Fruit fly (Drosophila melanogaster) whole organism, wandering third instar larva: ENCODE measurements around the gene Esp.

Experiments used
- Abd-B ChIP-seq: fragments of >200 bp; optimal IDR thresholded peaks from 2 replicates; lab custom pipeline; 2017; ENCODE audit warnings: missing biosample characterization, missing genetic modification characterization
- CG9705 ChIP-seq: fragments of 200-800 bp; sonication (Bioruptor generic); optimal IDR thresholded peaks from 2 replicates; lab custom pipeline; 2018; ENCODE audit warnings: missing biosample characterization, mild to moderate bottlenecking, missing genetic modification characterization
- CrebA ChIP-seq: fragments of 200-800 bp; sonication (Bioruptor generic); optimal IDR thresholded peaks from 2 replicates; lab custom pipeline; 2016; ENCODE audit warnings: missing biosample characterization, mild to moderate bottlenecking, missing genetic modification characterization, borderline replicate concordance
- GATAd ChIP-seq: sonication (Bioruptor generic); optimal IDR thresholded peaks from 2 replicates; lab custom pipeline; 2016; ENCODE audit warnings: missing biosample characterization, missing genetic modification characterization
- HLH106 ChIP-seq: fragments of 200-800 bp; optimal IDR thresholded peaks from 3 replicates; lab custom pipeline; 2019; ENCODE audit warnings: missing biosample characterization, mild to moderate bottlenecking, missing genetic modification characterization, moderate library complexity
- Hnf4 ChIP-seq: fragments of 200-800 bp; sonication (Bioruptor generic); optimal IDR thresholded peaks from 2 replicates; lab custom pipeline; 2016; ENCODE audit warnings: missing biosample characterization, mild to moderate bottlenecking, missing genetic modification characterization
- Hr83 ChIP-seq: fragments of 200-300 bp; sonication (Bioruptor generic); optimal IDR thresholded peaks from 2 replicates; lab custom pipeline; 2016; ENCODE audit warnings: missing biosample characterization, mild to moderate bottlenecking, missing genetic modification characterization, moderate library complexity; ENCODE audit not compliant: poor library complexity, severe bottlenecking
- Jra ChIP-seq: sonication (Bioruptor generic); optimal IDR thresholded peaks from 2 replicates; lab custom pipeline; 2016; ENCODE audit warnings: missing biosample characterization, missing genetic modification characterization
- Mio ChIP-seq: sonication (Bioruptor generic); optimal IDR thresholded peaks from 2 replicates; lab custom pipeline; 2016; ENCODE audit warnings: missing biosample characterization, missing genetic modification characterization
- Myc ChIP-seq: fragments of >200 bp; optimal IDR thresholded peaks from 2 replicates; lab custom pipeline; 2017
- N ChIP-seq: fragments of >200 bp; optimal IDR thresholded peaks from 2 replicates; lab custom pipeline; 2018; ENCODE audit warnings: missing biosample characterization, missing external identifiers, missing genetic modification characterization
- OdsH ChIP-seq: fragments of 200-800 bp; sonication (Bioruptor generic); optimal IDR thresholded peaks from 2 replicates; lab custom pipeline; 2016; ENCODE audit warnings: missing biosample characterization, mild to moderate bottlenecking, missing genetic modification characterization
- Rel ChIP-seq, 2 experiments: fragments of 200-800 bp; sonication (Bioruptor generic) in 1 of 2; optimal IDR thresholded peaks; 2 replicates in 1 of 2; 3 replicates in 1 of 2; lab custom pipeline; 2016 to 2019; ENCODE audit warnings: mild to moderate bottlenecking in 2 of 2, missing biosample characterization in 2 of 2, missing genetic modification characterization in 2 of 2, moderate library complexity in 1 of 2
- Sp1 ChIP-seq: fragments of 200-800 bp; sonication (Bioruptor generic); optimal IDR thresholded peaks from 3 replicates; lab custom pipeline; 2019; ENCODE audit warnings: missing biosample characterization, mild to moderate bottlenecking, missing genetic modification characterization, moderate library complexity
- Vsx2 ChIP-seq: fragments of 200-300, 225-300 bp; sonication (Bioruptor generic); optimal IDR thresholded peaks from 2 replicates; lab custom pipeline; 2018; ENCODE audit warnings: missing biosample characterization, missing genetic modification characterization; ENCODE audit not compliant: partially characterized antibody
- br ChIP-seq: fragments of 200-800 bp; sonication (Bioruptor generic); optimal IDR thresholded peaks from 2 replicates; lab custom pipeline; 2016; ENCODE audit warnings: missing biosample characterization, missing genetic modification characterization
- brk ChIP-seq: fragments of 200-800 bp; sonication (Bioruptor generic); optimal IDR thresholded peaks from 2 replicates; lab custom pipeline; 2016; ENCODE audit warnings: missing biosample characterization, mild to moderate bottlenecking, missing genetic modification characterization
- dl ChIP-seq, 2 experiments: fragments of 175-275, 200-275 bp in 1 of 2; fragments of 200-275 bp in 1 of 2; sonication (Bioruptor generic); optimal IDR thresholded peaks; lab custom pipeline; 2018; ENCODE audit warnings: mild to moderate bottlenecking in 2 of 2, missing biosample characterization in 2 of 2, missing genetic modification characterization in 2 of 2, moderate library complexity in 2 of 2; ENCODE audit not compliant: partially characterized antibody in 2 of 2, insufficient read depth in 1 of 2
- dmrt93B ChIP-seq: fragments of 200-800 bp; sonication (Bioruptor generic); optimal IDR thresholded peaks from 2 replicates; lab custom pipeline; 2018; ENCODE audit warnings: missing biosample characterization, mild to moderate bottlenecking, missing genetic modification characterization
- dsf ChIP-seq: sonication (Bioruptor generic); optimal IDR thresholded peaks from 2 replicates; lab custom pipeline; 2016; ENCODE audit warnings: missing biosample characterization, missing genetic modification characterization, borderline replicate concordance
- ey ChIP-seq: fragments of 200-800 bp; sonication (Bioruptor generic); optimal IDR thresholded peaks from 2 replicates; lab custom pipeline; 2016; ENCODE audit warnings: missing biosample characterization, missing genetic modification characterization
- foxo ChIP-seq, 2 experiments: fragments of 200-800 bp; sonication (Bioruptor generic); optimal IDR thresholded peaks; 2 replicates in 1 of 2; 3 replicates in 1 of 2; lab custom pipeline; 2016 to 2017; ENCODE audit warnings: missing biosample characterization in 2 of 2, missing genetic modification characterization in 2 of 2
- fru ChIP-seq: fragments of 200-800 bp; sonication (Bioruptor generic); optimal IDR thresholded peaks from 3 replicates; lab custom pipeline; 2016; ENCODE audit warnings: missing biosample characterization, mild to moderate bottlenecking, missing genetic modification characterization
- h ChIP-seq: fragments of 200-800 bp; sonication (Bioruptor generic); optimal IDR thresholded peaks from 3 replicates; lab custom pipeline; 2016; ENCODE audit warnings: missing biosample characterization, mild to moderate bottlenecking, missing genetic modification characterization
- jim ChIP-seq: fragments of 175-275, 200-325 bp; sonication (Bioruptor generic); optimal IDR thresholded peaks from 2 replicates; lab custom pipeline; 2016; ENCODE audit warnings: missing biosample characterization, mild to moderate bottlenecking, missing genetic modification characterization
- lola ChIP-seq: fragments of >200 bp; optimal IDR thresholded peaks from 2 replicates; lab custom pipeline; 2017; ENCODE audit warnings: missing biosample characterization, missing genetic modification characterization
- psq ChIP-seq: fragments of 200-800 bp; sonication (Bioruptor generic); optimal IDR thresholded peaks from 3 replicates; lab custom pipeline; 2017; ENCODE audit warnings: missing biosample characterization, mild to moderate bottlenecking, missing genetic modification characterization, moderate library complexity
- rgr ChIP-seq: fragments of 200-800 bp; sonication (Bioruptor generic); optimal IDR thresholded peaks from 3 replicates; lab custom pipeline; 2016; ENCODE audit warnings: missing biosample characterization, mild to moderate bottlenecking, missing genetic modification characterization
- sage ChIP-seq: fragments of 200-800 bp; sonication (Bioruptor generic); optimal IDR thresholded peaks from 2 replicates; lab custom pipeline; 2016; ENCODE audit warnings: missing biosample characterization, mild to moderate bottlenecking, missing genetic modification characterization
- sv ChIP-seq: fragments of 200-800 bp; sonication (Bioruptor generic); optimal IDR thresholded peaks from 3 replicates; lab custom pipeline; 2016; ENCODE audit warnings: missing biosample characterization, missing genetic modification characterization
- tai ChIP-seq: sonication (Bioruptor generic); optimal IDR thresholded peaks from 2 replicates; lab custom pipeline; 2016; ENCODE audit warnings: missing biosample characterization, missing genetic modification characterization
- usp ChIP-seq: fragments of >200 bp; optimal IDR thresholded peaks from 2 replicates; lab custom pipeline; 2017; ENCODE audit warnings: missing biosample characterization, missing genetic modification characterization
- woc ChIP-seq: sonication (Bioruptor generic); optimal IDR thresholded peaks from 2 replicates; lab custom pipeline; 2016; ENCODE audit warnings: missing biosample characterization, mild to moderate bottlenecking, missing genetic modification characterization

Esp gene

dm6 chr3R:24845148-24845547, 3.4 kb downstream of the Esp start:
- TF ChIP-seq fru (GFP tag; lab: Kevin White, UChicago), result no peak

DNA sequence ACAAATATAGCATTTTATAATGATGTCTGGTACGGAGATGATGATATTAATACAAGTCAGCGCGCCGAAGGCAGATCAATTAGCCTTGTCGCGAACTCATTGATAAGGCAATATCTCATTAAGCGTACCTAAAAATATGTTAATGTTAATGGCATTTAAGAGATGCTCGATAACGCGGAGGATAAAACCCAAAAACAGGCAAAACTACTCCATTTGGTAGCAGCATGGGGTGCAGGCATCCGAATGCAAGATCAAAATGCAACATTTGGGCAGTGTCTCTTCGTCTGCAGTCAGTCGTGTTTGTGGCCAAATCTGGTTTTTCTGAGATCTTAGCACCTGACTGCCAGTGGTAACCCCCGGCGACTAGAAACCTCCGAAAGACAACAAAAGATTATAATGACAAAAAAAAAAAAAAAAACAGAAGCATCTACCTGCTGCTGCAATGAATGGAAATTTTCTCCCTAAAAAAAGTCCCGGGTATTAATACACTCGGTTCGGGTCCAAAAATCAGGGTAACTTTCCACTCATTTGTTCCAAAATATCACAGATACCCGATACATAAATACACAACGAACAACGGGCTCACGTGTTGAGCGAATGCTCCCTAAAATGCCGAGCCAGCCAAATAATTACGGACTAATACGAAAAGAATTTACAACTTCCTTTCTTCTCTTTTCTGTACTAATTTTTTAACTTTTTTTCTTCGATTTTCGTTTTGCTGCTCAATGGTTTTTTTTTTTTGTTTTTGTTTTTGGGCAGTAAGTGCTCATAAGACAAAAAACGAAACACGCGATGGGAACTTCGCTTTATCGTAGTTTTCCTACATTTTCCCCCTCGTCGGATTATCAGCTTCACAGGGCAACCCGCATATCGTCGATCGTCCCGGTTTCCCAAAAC, 4.5 kb downstream of the Esp start:
- TF ChIP-seq Rel (GFP tag; optimal IDR thresholded peaks at IDR 0.05; lab: Kevin White, UChicago) (no peak), Rel (tag; optimal IDR thresholded peaks at IDR 0.05; lab: Kevin White, UChicago) (peak; percentile 52), Sp1 (no peak)

DNA sequence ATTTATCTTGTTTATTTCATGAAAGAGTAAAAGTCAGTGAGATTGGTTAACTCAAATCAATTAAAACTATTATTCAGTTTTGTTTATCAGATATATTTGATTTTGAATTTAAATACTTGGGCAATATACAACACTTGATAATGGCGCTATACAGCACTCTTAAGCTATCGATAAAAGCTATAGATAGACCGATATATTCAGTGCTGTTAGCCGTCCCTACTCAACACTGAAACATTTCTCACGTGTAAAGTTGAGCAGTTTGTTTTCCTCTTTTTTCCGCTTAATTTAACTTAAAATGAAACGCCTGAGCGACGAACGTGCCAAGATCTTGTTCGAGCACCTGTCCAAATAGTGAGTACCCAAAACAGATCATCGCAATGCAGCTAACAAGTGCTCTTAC, 8.7 kb downstream of the Esp start, which contains the start of gene CG7006:
Gene CG7006 (plus strand): TSS at position 208 of the 400 bp plus-strand sequence.
- TF ChIP-seq Jra (GFP tag; lab: Kevin White, UChicago), result peak; percentile 89
- no peak for TF ChIP-seq woc (GFP tag; lab: Kevin White, UChicago)
- peak; percentile 46 for TF ChIP-seq GATAd (GFP tag; lab: Kevin White, UChicago)
- peak; percentile 74 for TF ChIP-seq psq (GFP tag; lab: Kevin White, UChicago)
- peak; percentile 98 for TF ChIP-seq Hr83
- peak; percentile 54 for TF ChIP-seq dmrt93B (GFP tag; lab: Kevin White, UChicago)
- peak; percentile 76 for TF ChIP-seq dsf
- TF ChIP-seq ey, result peak; percentile 74
- peak; percentile 63 for TF ChIP-seq Myc
- peak; percentile 78 for TF ChIP-seq sv (GFP tag; lab: Kevin White, UChicago)
- peak; percentile 97 for TF ChIP-seq Hnf4
- peak; percentile 80 for TF ChIP-seq br (GFP tag; lab: Kevin White, UChicago)
- peak; percentile 69 for TF ChIP-seq HLH106 (tag; lab: Kevin White, UChicago)
- no peak for TF ChIP-seq Rel (GFP tag; optimal IDR thresholded peaks at IDR 0.05; lab: Kevin White, UChicago)
- peak; percentile 27 for TF ChIP-seq Rel (tag; optimal IDR thresholded peaks at IDR 0.05; lab: Kevin White, UChicago)
- TF ChIP-seq sage (GFP tag; lab: Kevin White, UChicago), result no peak
- peak in 1 of 2 experiments; percentile 88 for TF ChIP-seq foxo (GFP tag; optimal IDR thresholded peaks at IDR 0.05; lab: Kevin White, UChicago)
- peak; percentile 85 for TF ChIP-seq h (GFP tag; lab: Kevin White, UChicago)
- no peak for TF ChIP-seq CrebA
- TF ChIP-seq rgr (GFP tag; lab: Kevin White, UChicago), result peak; percentile 89
- peak; percentile 21 for TF ChIP-seq Vsx2
- no peak for TF ChIP-seq N
- peak; percentile 27 for TF ChIP-seq jim (GFP tag; lab: Kevin White, UChicago)
- peak; percentile 71 for TF ChIP-seq OdsH (GFP tag; lab: Kevin White, UChicago)
- peak; percentile 2 for TF ChIP-seq Mio (GFP tag; lab: Kevin White, UChicago)
- no peak for TF ChIP-seq dl (GFP tag; optimal IDR thresholded peaks at IDR 0.05; lab: Kevin White, UChicago; ENCODE audit: insufficient read depth in 1 of 2, partially characterized antibody in 2 of 2)
- no peak for TF ChIP-seq brk (GFP tag; lab: Kevin White, UChicago)
- no peak for TF ChIP-seq usp
- peak; percentile 74 for TF ChIP-seq CG9705 (GFP tag; lab: Kevin White, UChicago)

- no peak for TF ChIP-seq Abd-B (GFP tag; lab: Kevin White, UChicago)
- no peak for TF ChIP-seq sv (GFP tag; lab: Kevin White, UChicago)
- no peak for TF ChIP-seq Hnf4
- TF ChIP-seq Rel (GFP tag; optimal IDR thresholded peaks at IDR 0.05; lab: Kevin White, UChicago), result no peak
- peak; percentile 59 for TF ChIP-seq Rel (tag; optimal IDR thresholded peaks at IDR 0.05; lab: Kevin White, UChicago)
These were observed 9.7 kb downstream of the Esp start, which contains the start of gene Nct for dm6 chr3R:24851429-24851828. TSS of gene Nct (plus strand) at chr3R:24851601.

- TF ChIP-seq usp, result no peak
- no peak for TF ChIP-seq Myc
- TF ChIP-seq Jra (GFP tag; lab: Kevin White, UChicago), result no peak
- TF ChIP-seq brk (GFP tag; lab: Kevin White, UChicago), result no peak
- TF ChIP-seq ey, result no peak
- no peak for TF ChIP-seq lola
- TF ChIP-seq CG9705 (GFP tag; lab: Kevin White, UChicago), result no peak
- TF ChIP-seq CrebA, result no peak
- TF ChIP-seq fru (GFP tag; lab: Kevin White, UChicago), result no peak
- no peak for TF ChIP-seq Vsx2
- no peak for TF ChIP-seq dsf
- TF ChIP-seq tai (GFP tag; lab: Kevin White, UChicago), result no peak
- TF ChIP-seq jim (GFP tag; lab: Kevin White, UChicago), result no peak
- TF ChIP-seq Abd-B (GFP tag; lab: Kevin White, UChicago), result no peak
- no peak for TF ChIP-seq sv (GFP tag; lab: Kevin White, UChicago)
- TF ChIP-seq Hnf4, result no peak
- no peak for TF ChIP-seq N
- TF ChIP-seq psq (GFP tag; lab: Kevin White, UChicago), result no peak
- TF ChIP-seq Mio (GFP tag; lab: Kevin White, UChicago), result no peak
- TF ChIP-seq sage (GFP tag; lab: Kevin White, UChicago), result no peak
These were observed 14.4 kb downstream of the Esp start, which contains the start of gene HDAC11 for dm6 chr3R:24856143-24856542. TSS of gene HDAC11 (minus strand) at chr3R:24856243.
